Worm (Caenorhabditis elegans) whole organism, young adult: ENCODE data around the gene zig-12.

Experiments used
- B0019.2 ChIP-seq: fragments of 200-800 bp; sonication (Bioruptor generic); conservative IDR thresholded peaks from 2 replicates; pipeline ENCODE4 v1.3.6; 2022; ENCODE audit warnings: missing genetic modification reagents, missing genetic modification characterization, missing compliant biosample characterization
- B0261.1 ChIP-seq: sonication (generic microtip); optimal IDR thresholded peaks from 2 replicates; lab custom pipeline; 2016; ENCODE audit warnings: mild to moderate bottlenecking, missing genetic modification characterization, moderate library complexity, missing compliant biosample characterization
- B0336.3 ChIP-seq: fragments of 200-800 bp; sonication (Bioruptor generic); IDR thresholded peaks from 2 replicates; pipeline ENCODE4 v1.3.6; 2022; ENCODE audit warnings: missing genetic modification characterization, missing compliant biosample characterization
- D2030.7 ChIP-seq: fragments of 200-800 bp; sonication (Bioruptor generic); IDR thresholded peaks from 2 replicates; pipeline ENCODE4 v1.3.6; 2022; ENCODE audit warnings: missing genetic modification reagents, missing genetic modification characterization, missing compliant biosample characterization
- F37B4.10 ChIP-seq: fragments of 200-800 bp; sonication (Bioruptor generic); IDR thresholded peaks from 2 replicates; pipeline ENCODE4 v1.3.6; 2022; ENCODE audit warnings: missing genetic modification characterization, missing compliant biosample characterization
- F49E8.2 ChIP-seq: sonication (generic microtip); optimal IDR thresholded peaks from 3 replicates; lab custom pipeline; 2017; ENCODE audit warnings: missing genetic modification characterization, mild to moderate bottlenecking, missing compliant biosample characterization, antibody characterized with exemption, moderate library complexity; ENCODE audit not compliant: insufficient read depth
- F57A8.1 ChIP-seq: fragments of 200-800 bp; sonication (Bioruptor generic); optimal IDR thresholded peaks from 2 replicates; lab custom pipeline; 2018; ENCODE audit warnings: mild to moderate bottlenecking, missing genetic modification characterization, moderate library complexity, missing compliant biosample characterization
- K12H6.12 ChIP-seq: fragments of 200-800 bp; sonication (Bioruptor generic); optimal IDR thresholded peaks from 2 replicates; lab custom pipeline; 2018; ENCODE audit warnings: mild to moderate bottlenecking, missing genetic modification characterization, missing compliant biosample characterization
- Y53G8AR.9 ChIP-seq: fragments of 200-800 bp; sonication (Bioruptor generic); conservative IDR thresholded peaks from 2 replicates; pipeline ENCODE4 v1.3.6; 2022; ENCODE audit warnings: missing genetic modification reagents, missing genetic modification characterization, missing compliant biosample characterization
- Y56A3A.18 ChIP-seq: fragments of 200-800 bp; sonication (Bioruptor generic); IDR thresholded peaks from 2 replicates; pipeline ENCODE4 v1.3.6; 2022; ENCODE audit warnings: missing genetic modification reagents, missing genetic modification characterization, missing compliant biosample characterization
- ama-1 ChIP-seq, 3 experiments: fragments of 150-350 bp in 1 of 3; sonication (generic microtip) in 2 of 3; optimal IDR thresholded peaks; 2 replicates each; lab custom pipeline; 2014 to 2018; ENCODE audit warnings: missing biosample characterization in 2 of 3, missing genetic modification characterization in 2 of 3, missing genetic modification reagents in 2 of 3
- athp-1 ChIP-seq: sonication (generic microtip); optimal IDR thresholded peaks from 2 replicates; lab custom pipeline; 2017; ENCODE audit warnings: mild to moderate bottlenecking, missing genetic modification characterization, missing compliant biosample characterization
- attf-3 ChIP-seq: fragments of 200-800 bp; sonication (Bioruptor generic); conservative IDR thresholded peaks from 2 replicates; pipeline ENCODE4 v1.3.6; 2022; ENCODE audit warnings: missing genetic modification reagents, missing genetic modification characterization, missing compliant biosample characterization
- attf-6 ChIP-seq: fragments of 200-800 bp; sonication (Bioruptor generic); IDR thresholded peaks from 2 replicates; pipeline ENCODE4 v1.3.6; 2022; ENCODE audit warnings: missing genetic modification reagents, missing genetic modification characterization, missing compliant biosample characterization
- ceh-27 ChIP-seq: fragments of 200-800 bp; sonication (Bioruptor generic); optimal IDR thresholded peaks from 2 replicates; lab custom pipeline; 2018; ENCODE audit warnings: mild to moderate bottlenecking, missing genetic modification characterization, moderate library complexity, missing compliant biosample characterization
- chd-7 ChIP-seq: sonication (generic microtip); optimal IDR thresholded peaks from 2 replicates; lab custom pipeline; 2016; ENCODE audit warnings: mild to moderate bottlenecking, missing genetic modification characterization, moderate library complexity, missing compliant biosample characterization
- dox-1 ChIP-seq: fragments of 200-800 bp; sonication (Bioruptor generic); IDR thresholded peaks from 2 replicates; pipeline ENCODE4 v1.3.6; 2022; ENCODE audit warnings: missing genetic modification reagents, missing genetic modification characterization, missing compliant biosample characterization
- egl-44 ChIP-seq: fragments of 200-800 bp; sonication (Bioruptor generic); IDR thresholded peaks from 2 replicates; pipeline ENCODE4 v1.3.6; 2022; ENCODE audit warnings: missing genetic modification reagents, missing genetic modification characterization, missing compliant biosample characterization
- fkh-3 ChIP-seq: sonication (generic microtip); optimal IDR thresholded peaks from 2 replicates; lab custom pipeline; 2016; ENCODE audit warnings: mild to moderate bottlenecking, missing genetic modification characterization, missing compliant biosample characterization
- hlh-12 ChIP-seq: sonication (generic microtip); optimal IDR thresholded peaks from 2 replicates; lab custom pipeline; 2016; ENCODE audit warnings: missing genetic modification characterization, missing compliant biosample characterization
- hmg-20 ChIP-seq: fragments of 200-800 bp; sonication (Bioruptor generic); IDR thresholded peaks from 2 replicates; pipeline ENCODE4 v1.3.6; 2022; ENCODE audit warnings: missing genetic modification reagents, missing genetic modification characterization, missing compliant biosample characterization
- hrde-1 ChIP-seq: sonication (generic microtip); optimal IDR thresholded peaks from 2 replicates; lab custom pipeline; 2016; ENCODE audit warnings: missing genetic modification characterization, mild to moderate bottlenecking, missing compliant biosample characterization, moderate library complexity, missing genotype, missing genetic modification reagents, borderline replicate concordance
- hsf-1 ChIP-seq: fragments of 200-800 bp; sonication (Bioruptor generic); IDR thresholded peaks from 2 replicates; pipeline ENCODE4 v1.3.6; 2022; ENCODE audit warnings: missing genetic modification reagents, missing genetic modification characterization, missing compliant biosample characterization
- lin-40 ChIP-seq: sonication (generic microtip); optimal IDR thresholded peaks from 2 replicates; lab custom pipeline; 2016; ENCODE audit warnings: missing genetic modification characterization, mild to moderate bottlenecking, missing compliant biosample characterization, missing genotype, missing genetic modification reagents
- lir-1 ChIP-seq: fragments of 200-800 bp; sonication (Bioruptor generic); conservative IDR thresholded peaks from 2 replicates; pipeline ENCODE4 v1.3.6; 2022; ENCODE audit warnings: missing genetic modification reagents, missing genetic modification characterization, missing compliant biosample characterization
- madf-10 ChIP-seq: sonication (generic microtip); optimal IDR thresholded peaks from 2 replicates; lab custom pipeline; 2016; ENCODE audit warnings: mild to moderate bottlenecking, missing genetic modification characterization, missing compliant biosample characterization
- madf-3 ChIP-seq: fragments of 200-800 bp; sonication (Bioruptor generic); IDR thresholded peaks from 2 replicates; pipeline ENCODE4 v1.3.6; 2022; ENCODE audit warnings: missing genetic modification reagents, missing genetic modification characterization, missing compliant biosample characterization
- nfya-1 ChIP-seq: sonication (generic microtip); optimal IDR thresholded peaks from 2 replicates; lab custom pipeline; 2017; ENCODE audit warnings: antibody characterized with exemption, missing compliant biosample characterization, missing genetic modification characterization, borderline replicate concordance; ENCODE audit not compliant: insufficient read depth
- nhr-120 ChIP-seq: fragments of 200-800 bp; sonication (Bioruptor generic); IDR thresholded peaks from 2 replicates; pipeline ENCODE4 v1.3.6; 2022; ENCODE audit warnings: missing genetic modification characterization, missing compliant biosample characterization
- nhr-179 ChIP-seq: sonication (generic microtip); optimal IDR thresholded peaks from 2 replicates; lab custom pipeline; 2016; ENCODE audit warnings: mild to moderate bottlenecking, missing genetic modification characterization, missing compliant biosample characterization
- nhr-90 ChIP-seq: sonication (generic microtip); optimal IDR thresholded peaks from 2 replicates; lab custom pipeline; 2016; ENCODE audit warnings: missing genotype, mild to moderate bottlenecking, missing genetic modification characterization, missing compliant biosample characterization
- pha-4 ChIP-seq: fragments of 150-350 bp; sonication (generic microtip); optimal IDR thresholded peaks from 2 replicates; lab custom pipeline; 2014; ENCODE audit warnings: missing biosample characterization, missing genetic modification reagents, missing genetic modification characterization
- rec-8 ChIP-seq, 2 experiments: sonication (generic microtip); optimal IDR thresholded peaks; 2 replicates each; lab custom pipeline; 2016; ENCODE audit warnings: mild to moderate bottlenecking in 2 of 2, missing genetic modification characterization in 2 of 2, missing genetic modification reagents in 2 of 2, missing genotype in 2 of 2, missing biosample characterization in 1 of 2, missing compliant biosample characterization in 1 of 2, moderate library complexity in 1 of 2
- sdz-38 ChIP-seq: sonication (generic microtip); optimal IDR thresholded peaks from 2 replicates; lab custom pipeline; 2016; ENCODE audit warnings: missing genotype, missing genetic modification characterization, missing compliant biosample characterization
- snpc-1.1 ChIP-seq: sonication (generic microtip); optimal IDR thresholded peaks from 2 replicates; lab custom pipeline; 2017; ENCODE audit warnings: missing genetic modification characterization, mild to moderate bottlenecking, missing compliant biosample characterization, antibody characterized with exemption, moderate library complexity, missing genotype, missing genetic modification reagents; ENCODE audit not compliant: insufficient read depth
- snpc-1.3 ChIP-seq: sonication (generic microtip); optimal IDR thresholded peaks from 2 replicates; lab custom pipeline; 2017; ENCODE audit warnings: missing genetic modification characterization, mild to moderate bottlenecking, missing compliant biosample characterization, antibody characterized with exemption, moderate library complexity, missing genotype, missing genetic modification reagents; ENCODE audit not compliant: insufficient read depth
- tbp1 ChIP-seq: fragments of 200-800 bp; sonication (Bioruptor generic); optimal IDR thresholded peaks from 2 replicates; lab custom pipeline; 2018; ENCODE audit warnings: mild to moderate bottlenecking, missing genetic modification characterization, missing compliant biosample characterization
- tlf-1 ChIP-seq: fragments of 200-800 bp; sonication (Bioruptor generic); optimal IDR thresholded peaks from 2 replicates; lab custom pipeline; 2018; ENCODE audit warnings: mild to moderate bottlenecking, missing genetic modification characterization, missing compliant biosample characterization
- unc-62 ChIP-seq: fragments of 150-350 bp; optimal IDR thresholded peaks from 2 replicates; lab custom pipeline; 2014; ENCODE audit warnings: missing biosample characterization, missing genetic modification reagents, missing genetic modification characterization
- zfh-2 ChIP-seq: fragments of 200-800 bp; sonication (Bioruptor generic); conservative IDR thresholded peaks from 2 replicates; pipeline ENCODE4 v1.3.6; 2022; ENCODE audit warnings: missing genetic modification reagents, missing genetic modification characterization, missing compliant biosample characterization
- ztf-18 ChIP-seq: sonication (generic microtip); optimal IDR thresholded peaks from 2 replicates; lab custom pipeline; 2016; ENCODE audit warnings: missing genotype, mild to moderate bottlenecking, missing genetic modification characterization, missing compliant biosample characterization
- ztf-22 ChIP-seq: fragments of 200-800 bp; sonication (Bioruptor generic); optimal IDR thresholded peaks from 2 replicates; lab custom pipeline; 2018; ENCODE audit warnings: mild to moderate bottlenecking, missing genetic modification characterization, moderate library complexity, missing compliant biosample characterization
- ztf-25 ChIP-seq: fragments of 200-800 bp; sonication (Bioruptor generic); IDR thresholded peaks from 2 replicates; pipeline ENCODE4 v1.3.6; 2022; ENCODE audit warnings: missing genetic modification reagents, missing genetic modification characterization, missing compliant biosample characterization
- ztf-26 ChIP-seq: sonication (generic microtip); optimal IDR thresholded peaks from 2 replicates; lab custom pipeline; 2017; ENCODE audit warnings: missing genetic modification characterization, missing compliant biosample characterization
- ztf-28 ChIP-seq: fragments of 200-800 bp; sonication (Bioruptor generic); IDR thresholded peaks from 2 replicates; pipeline ENCODE4 v1.3.6; 2022; ENCODE audit warnings: missing genetic modification reagents, missing genetic modification characterization, missing compliant biosample characterization
- ztf-6 ChIP-seq: fragments of 200-800 bp; sonication (Bioruptor generic); IDR thresholded peaks from 2 replicates; pipeline ENCODE4 v1.3.6; 2022; ENCODE audit warnings: missing genetic modification reagents, missing genetic modification characterization, missing compliant biosample characterization

zig-12 gene

DNA sequence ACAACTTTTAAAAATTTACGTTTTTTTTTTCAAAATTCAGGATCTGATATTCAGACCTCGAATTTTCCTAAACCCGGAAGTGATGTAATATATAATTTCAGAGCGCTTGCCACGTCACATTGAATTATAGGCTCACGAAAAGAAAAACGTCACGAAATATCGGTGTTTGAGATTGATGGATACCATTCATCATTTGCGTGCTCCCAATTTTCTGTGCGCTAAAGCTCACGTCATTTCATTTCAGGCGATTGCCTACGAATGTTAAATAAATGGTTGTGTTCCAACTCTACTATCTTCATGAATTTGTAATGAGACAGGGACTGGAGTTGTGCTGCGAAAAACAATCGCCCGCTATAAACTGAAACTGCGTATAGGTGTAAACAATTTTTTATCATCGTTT, 45.0 kb downstream of the zig-12 start:
- no peak for TF ChIP-seq B0261.1 (tag; lab: Kevin White, UChicago)
- TF ChIP-seq ztf-18 (tag; lab: Kevin White, UChicago) = no peak
- TF ChIP-seq unc-62 = no peak
- TF ChIP-seq madf-3 (GFP tag; lab: Robert Waterston, UW) = no peak
- TF ChIP-seq Y56A3A.18 (GFP tag; lab: Robert Waterston, UW) = no peak
- TF ChIP-seq tbp1 = no peak
- TF ChIP-seq rec-8 (tag; optimal IDR thresholded peaks at IDR 0.05; lab: Kevin White, UChicago) = no peak
- no peak for TF ChIP-seq hlh-12 (tag; lab: Kevin White, UChicago)
- TF ChIP-seq ztf-28 (GFP tag; lab: Robert Waterston, UW) = no peak
- TF ChIP-seq F49E8.2 (tag; lab: Kevin White, UChicago) = no peak
- no peak for TF ChIP-seq F57A8.1 (GFP tag; lab: Kevin White, UChicago)
- TF ChIP-seq nhr-120 = no peak
- TF ChIP-seq sdz-38 (tag; lab: Kevin White, UChicago) = no peak
- TF ChIP-seq ztf-26 (tag; lab: Kevin White, UChicago) = no peak
- no peak for TF ChIP-seq chd-7 (tag; lab: Kevin White, UChicago)
- TF ChIP-seq dox-1 = no peak
- no peak for TF ChIP-seq ztf-25

DNA sequence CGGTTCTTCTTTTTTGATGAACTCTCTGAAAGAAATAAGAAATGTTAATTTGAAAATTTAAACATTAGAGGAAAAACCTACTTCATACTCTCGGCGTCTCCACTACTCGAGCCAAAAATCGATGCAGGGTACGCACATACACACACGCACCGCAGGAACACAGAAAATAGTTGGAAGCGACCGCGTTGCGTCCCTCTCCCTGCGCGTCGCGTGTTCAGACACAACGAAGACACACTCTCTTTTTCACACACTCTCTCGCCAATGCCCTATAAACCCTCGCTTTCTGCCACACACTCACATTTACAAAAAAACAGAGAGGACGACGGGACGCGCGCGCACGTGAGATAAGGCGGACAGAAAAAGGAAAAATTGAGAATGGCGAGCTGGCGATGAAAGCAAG, 47.2 kb downstream of the zig-12 start, which contains the start of gene R04E5.9:
R04E5.9 (minus strand) TSS at position 235 of the 400 bp plus-strand sequence.
- TF ChIP-seq ztf-22 (GFP tag; lab: Kevin White, UChicago) (peak; percentile 82), egl-44 (GFP tag; lab: Robert Waterston, UW) (peak; percentile 61; the same call in 1 of the 2 replicates), nhr-90 (tag; lab: Kevin White, UChicago) (peak; percentile 84), K12H6.12 (tag; lab: Kevin White, UChicago) (peak; percentile 89), ama-1 (optimal IDR thresholded peaks at IDR 0.05; lab: Kevin White, UChicago) (no peak), ama-1 (GFP tag; optimal IDR thresholded peaks at IDR 0.05; lab: Kevin White, UChicago) (peak in 1 of 2 experiments; percentile 0), tbp1 (peak; percentile 68), D2030.7 (GFP tag; lab: Robert Waterston, UW) (no peak), nhr-179 (tag; lab: Kevin White, UChicago) (peak; percentile 17), hmg-20 (GFP tag; lab: Robert Waterston, UW) (peak; percentile 50; the same call in 1 of the 2 replicates), hsf-1 (GFP tag; lab: Robert Waterston, UW) (no peak), snpc-1.1 (tag; lab: Kevin White, UChicago) (no peak), Y53G8AR.9 (GFP tag; lab: Robert Waterston, UW) (no peak), fkh-3 (no peak), attf-6 (GFP tag; lab: Robert Waterston, UW) (no peak), lir-1 (GFP tag; lab: Robert Waterston, UW) (peak; percentile 65; the same call in 1 of the 2 replicates), athp-1 (peak; percentile 45), B0019.2 (no peak), hrde-1 (no peak), madf-10 (tag; lab: Kevin White, UChicago) (peak; percentile 85), rec-8 (tag; optimal IDR thresholded peaks at IDR 0.05; lab: Kevin White, UChicago) (no peak), F37B4.10 (GFP tag; lab: Robert Waterston, UW) (no peak), ceh-27 (GFP tag; lab: Kevin White, UChicago) (peak; percentile 73), B0336.3 (GFP tag; lab: Robert Waterston, UW) (peak; percentile 85), madf-3 (GFP tag; lab: Robert Waterston, UW) (peak; percentile 89), lin-40 (tag; lab: Kevin White, UChicago) (peak; percentile 91), tlf-1 (GFP tag; lab: Kevin White, UChicago) (peak; percentile 34), chd-7 (tag; lab: Kevin White, UChicago) (peak; percentile 80), snpc-1.3 (tag; lab: Kevin White, UChicago) (no peak), attf-3 (GFP tag; lab: Robert Waterston, UW) (no peak), pha-4 (tag; lab: Kevin White, UChicago) (peak; percentile 50), nfya-1 (tag; lab: Kevin White, UChicago) (no peak), zfh-2 (peak; percentile 97), ztf-18 (tag; lab: Kevin White, UChicago) (peak; percentile 62), ztf-6 (no peak)
